Worm (Caenorhabditis elegans) whole organism, late embryonic: ENCODE results near the gene F15A8.1.
A peak's percentile ranks its signal among the peaks of the same experiment; 100 is the strongest.

Source experiments
- F13H6.1 ChIP-seq: sonication (generic microtip); optimal IDR thresholded peaks from 2 replicates; lab custom pipeline; 2016; ENCODE audit warnings: missing genetic modification characterization, missing compliant biosample characterization
- K02D7.2 ChIP-seq: sonication (generic microtip); optimal IDR thresholded peaks from 2 replicates; lab custom pipeline; 2017; ENCODE audit warnings: mild to moderate bottlenecking, missing genetic modification characterization, missing compliant biosample characterization
- K09A11.1 ChIP-seq: sonication (generic microtip); optimal IDR thresholded peaks from 2 replicates; lab custom pipeline; 2017; ENCODE audit warnings: antibody characterized with exemption, mild to moderate bottlenecking, missing genetic modification characterization, missing compliant biosample characterization; ENCODE audit not compliant: insufficient read depth
- T23F11.4 ChIP-seq: fragments of 200-800 bp; sonication (Bioruptor generic); optimal IDR thresholded peaks from 2 replicates; lab custom pipeline; 2018; ENCODE audit warnings: mild to moderate bottlenecking, missing genetic modification characterization, missing compliant biosample characterization
- Y22D7AL.16 ChIP-seq: sonication (generic microtip); optimal IDR thresholded peaks from 2 replicates; lab custom pipeline; 2016; ENCODE audit warnings: missing genetic modification characterization, missing compliant biosample characterization
- ahr-1 ChIP-seq: sonication (generic microtip); optimal IDR thresholded peaks from 2 replicates; lab custom pipeline; 2016; ENCODE audit warnings: missing genetic modification characterization, missing compliant biosample characterization
- ceh-18 ChIP-seq: sonication (generic microtip); optimal IDR thresholded peaks from 2 replicates; lab custom pipeline; 2016; ENCODE audit warnings: missing genetic modification characterization, missing compliant biosample characterization
- ceh-19 ChIP-seq: fragments of 200-800 bp; sonication (Bioruptor generic); optimal IDR thresholded peaks from 2 replicates; lab custom pipeline; 2018; ENCODE audit warnings: mild to moderate bottlenecking, missing genetic modification characterization, missing compliant biosample characterization
- ceh-2 ChIP-seq: sonication (generic microtip); optimal IDR thresholded peaks from 2 replicates; lab custom pipeline; 2016; ENCODE audit warnings: missing genotype, missing genetic modification characterization, missing compliant biosample characterization
- ceh-22 ChIP-seq: sonication (generic microtip); optimal IDR thresholded peaks from 2 replicates; lab custom pipeline; 2017; ENCODE audit warnings: missing biosample characterization, missing genetic modification characterization
- ceh-31 ChIP-seq: sonication (generic microtip); optimal IDR thresholded peaks from 2 replicates; lab custom pipeline; 2016; ENCODE audit warnings: missing genetic modification characterization, missing compliant biosample characterization
- ceh-34 ChIP-seq: sonication (generic microtip); optimal IDR thresholded peaks from 2 replicates; lab custom pipeline; 2016; ENCODE audit warnings: mild to moderate bottlenecking, missing genetic modification characterization, missing compliant biosample characterization
- ceh-6 ChIP-seq: fragments of 200-800 bp; sonication (Bioruptor generic); optimal IDR thresholded peaks from 2 replicates; lab custom pipeline; 2018; ENCODE audit warnings: mild to moderate bottlenecking, missing genetic modification characterization, missing compliant biosample characterization
- che-1 ChIP-seq: sonication (generic microtip); optimal IDR thresholded peaks from 2 replicates; lab custom pipeline; 2016; ENCODE audit warnings: mild to moderate bottlenecking, missing genetic modification characterization, missing compliant biosample characterization
- dmd-4 ChIP-seq: sonication (generic microtip); optimal IDR thresholded peaks from 2 replicates; lab custom pipeline; 2016; ENCODE audit warnings: borderline replicate concordance, missing genetic modification characterization, missing compliant biosample characterization
- elt-2 ChIP-seq: sonication (generic microtip); optimal IDR thresholded peaks from 2 replicates; lab custom pipeline; 2016; ENCODE audit warnings: missing genetic modification reagents, missing genetic modification characterization, missing compliant biosample characterization
- eyg-1 ChIP-seq: sonication (generic microtip); optimal IDR thresholded peaks from 2 replicates; lab custom pipeline; 2016; ENCODE audit warnings: missing genotype, missing genetic modification characterization, missing compliant biosample characterization
- fkh-10 ChIP-seq: fragments of 150-350 bp; optimal IDR thresholded peaks from 2 replicates; lab custom pipeline; 2014; ENCODE audit warnings: missing biosample characterization, missing genetic modification reagents, missing genetic modification characterization
- gmeb-2 ChIP-seq: sonication (generic microtip); optimal IDR thresholded peaks from 2 replicates; lab custom pipeline; 2016; ENCODE audit warnings: missing genetic modification characterization, inconsistent platforms, missing compliant biosample characterization
- hlh-6 ChIP-seq: sonication (generic microtip); optimal IDR thresholded peaks from 2 replicates; lab custom pipeline; 2016; ENCODE audit warnings: missing genotype, missing genetic modification characterization, missing compliant biosample characterization
- lim-6 ChIP-seq: sonication (generic microtip); optimal IDR thresholded peaks from 2 replicates; lab custom pipeline; 2016; ENCODE audit warnings: missing genetic modification characterization, missing compliant biosample characterization
- lin-11 ChIP-seq: fragments of 200-800 bp; sonication (Bioruptor generic); optimal IDR thresholded peaks from 2 replicates; lab custom pipeline; 2018; ENCODE audit warnings: mild to moderate bottlenecking, missing genetic modification characterization, missing compliant biosample characterization
- nfya-1 ChIP-seq: sonication (generic microtip); optimal IDR thresholded peaks from 2 replicates; lab custom pipeline; 2017; ENCODE audit warnings: missing genetic modification characterization, mild to moderate bottlenecking, missing compliant biosample characterization, antibody characterized with exemption, moderate library complexity
- nhr-11 ChIP-seq: fragments of 150-350 bp; optimal IDR thresholded peaks from 2 replicates; lab custom pipeline; 2014; ENCODE audit warnings: missing biosample characterization, missing genetic modification characterization
- npax-4 ChIP-seq: sonication (generic microtip); optimal IDR thresholded peaks from 2 replicates; lab custom pipeline; 2016; ENCODE audit warnings: missing genetic modification characterization, missing compliant biosample characterization
- odd-2 ChIP-seq: sonication (generic microtip); optimal IDR thresholded peaks from 2 replicates; lab custom pipeline; 2017; ENCODE audit warnings: antibody characterized with exemption, mild to moderate bottlenecking, missing genetic modification characterization, missing compliant biosample characterization
- pax-1 ChIP-seq: fragments of 150-350 bp; optimal IDR thresholded peaks from 2 replicates; lab custom pipeline; 2014; ENCODE audit warnings: missing biosample characterization, missing genetic modification characterization
- pha-2 ChIP-seq: sonication (generic microtip); optimal IDR thresholded peaks from 2 replicates; lab custom pipeline; 2017; ENCODE audit warnings: mild to moderate bottlenecking, missing genetic modification characterization, missing compliant biosample characterization
- ref-2 ChIP-seq: sonication (generic microtip); optimal IDR thresholded peaks from 2 replicates; lab custom pipeline; 2016; ENCODE audit warnings: missing genetic modification characterization, missing compliant biosample characterization
- rnt-1 ChIP-seq: sonication (generic microtip); optimal IDR thresholded peaks from 2 replicates; lab custom pipeline; 2016; ENCODE audit warnings: missing genetic modification characterization, missing compliant biosample characterization
- sox-2 ChIP-seq: fragments of 200-800 bp; sonication (Bioruptor generic); IDR thresholded peaks from 2 replicates; pipeline ENCODE4 v1.3.6; 2022; ENCODE audit warnings: missing genetic modification reagents, missing genetic modification characterization, missing compliant biosample characterization
- sox-4 ChIP-seq: sonication (generic microtip); optimal IDR thresholded peaks from 2 replicates; lab custom pipeline; 2017; ENCODE audit warnings: mild to moderate bottlenecking, missing genetic modification characterization, inconsistent platforms, missing compliant biosample characterization
- syd-9 ChIP-seq: sonication (generic microtip); optimal IDR thresholded peaks from 2 replicates; lab custom pipeline; 2016; ENCODE audit warnings: mild to moderate bottlenecking, missing genetic modification characterization, moderate library complexity, missing compliant biosample characterization
- tbx-2 ChIP-seq: sonication (generic microtip); optimal IDR thresholded peaks from 2 replicates; lab custom pipeline; 2016; ENCODE audit warnings: missing genetic modification characterization, missing compliant biosample characterization
- ttx-3 ChIP-seq: sonication (generic microtip); optimal IDR thresholded peaks from 2 replicates; lab custom pipeline; 2016; ENCODE audit warnings: missing genetic modification reagents, missing genetic modification characterization, missing compliant biosample characterization
- unc-3 ChIP-seq, 2 experiments: fragments of 200-800 bp in 1 of 2; sonication (Bioruptor generic) in 1 of 2; sonication (generic microtip) in 1 of 2; conservative IDR thresholded peaks in 1 of 2; optimal IDR thresholded peaks in 1 of 2; 2 replicates each; pipeline versions ENCODE4 v1.3.6 to Lab custom; 2016 to 2022; ENCODE audit warnings: missing compliant biosample characterization in 2 of 2, missing genetic modification characterization in 2 of 2, missing genetic modification reagents in 1 of 2
- unc-86 ChIP-seq: sonication (generic microtip); optimal IDR thresholded peaks from 2 replicates; lab custom pipeline; 2016; ENCODE audit warnings: missing genetic modification characterization, missing compliant biosample characterization
- zip-5 ChIP-seq: sonication (generic microtip); optimal IDR thresholded peaks from 2 replicates; lab custom pipeline; 2016; ENCODE audit warnings: missing genetic modification characterization, missing compliant biosample characterization

The F15A8.1 gene

DNA sequence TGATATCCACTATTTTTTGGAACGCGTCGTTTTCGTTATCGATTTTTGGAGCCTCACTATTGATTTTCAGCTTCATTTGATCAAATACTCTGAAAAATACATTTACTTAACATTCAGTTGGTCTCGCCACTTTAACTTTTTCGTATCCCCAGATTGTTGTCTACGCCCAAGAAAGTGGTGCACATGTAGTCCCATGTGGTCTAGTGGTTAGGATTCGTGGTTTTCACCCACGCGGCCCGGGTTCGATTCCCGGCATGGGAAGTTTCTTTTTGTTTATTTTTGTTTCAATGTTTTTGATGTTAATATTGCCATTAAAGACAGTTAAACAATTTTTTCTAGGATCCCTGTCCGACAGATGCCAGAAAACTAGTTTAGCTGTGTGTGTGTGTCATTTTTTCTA lies 3.3 kb downstream of the F15A8.1 start (continued):
- TF ChIP-seq ceh-2 (tag; lab: Kevin White, UChicago): peak; percentile 30
- peak; percentile 50 for TF ChIP-seq lin-11
- TF ChIP-seq K02D7.2 (tag; lab: Kevin White, UChicago): peak; percentile 55
- peak; percentile 53 for TF ChIP-seq ttx-3 (tag; lab: Kevin White, UChicago)
- TF ChIP-seq sox-4: peak; percentile 66
- TF ChIP-seq nhr-11 (tag; lab: Kevin White, UChicago): no peak
- peak; percentile 58 for TF ChIP-seq ref-2 (tag; lab: Kevin White, UChicago)
- TF ChIP-seq ceh-22: no peak
- TF ChIP-seq tbx-2 (tag; lab: Kevin White, UChicago): no peak
- TF ChIP-seq ahr-1 (tag; lab: Kevin White, UChicago): peak; percentile 32
- no peak for TF ChIP-seq eyg-1 (tag; lab: Kevin White, UChicago)
- no peak for TF ChIP-seq pha-2 (tag; lab: Kevin White, UChicago)
- no peak for TF ChIP-seq pax-1 (tag; lab: Kevin White, UChicago)
- TF ChIP-seq sox-2: peak; percentile 81
- peak; percentile 48 for TF ChIP-seq T23F11.4 (GFP tag; lab: Kevin White, UChicago)
- no peak for TF ChIP-seq dmd-4 (tag; lab: Kevin White, UChicago)
- no peak for TF ChIP-seq zip-5 (tag; lab: Kevin White, UChicago)
- TF ChIP-seq unc-86: peak; percentile 66
- TF ChIP-seq K09A11.1 (tag; lab: Kevin White, UChicago): peak; percentile 57
- no peak for TF ChIP-seq F13H6.1 (tag; lab: Kevin White, UChicago)
- TF ChIP-seq nfya-1 (tag; lab: Kevin White, UChicago): no peak
- no peak for TF ChIP-seq lim-6
- TF ChIP-seq gmeb-2: peak; percentile 74

DNA sequence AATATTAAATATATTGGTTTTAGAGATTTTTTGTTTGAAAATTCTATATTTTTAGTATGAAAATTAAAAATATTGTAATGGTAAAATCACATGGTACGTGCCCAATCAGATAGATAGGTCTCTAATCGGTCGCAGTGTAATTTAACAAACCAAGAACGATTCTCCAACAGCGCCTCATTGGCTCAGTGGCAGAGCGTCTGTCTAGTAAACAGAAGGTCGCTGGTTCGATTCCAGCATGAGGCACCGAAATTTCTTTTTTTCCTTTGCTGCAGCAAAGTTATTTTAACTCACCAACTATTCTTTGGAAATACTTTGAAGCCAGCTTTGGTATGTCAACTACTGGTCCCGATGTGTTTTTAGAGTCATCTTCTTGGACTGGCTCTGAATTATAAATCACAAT lies 4.1 kb downstream of the F15A8.1 start:
- TF ChIP-seq elt-2 (tag; lab: Kevin White, UChicago) (peak; percentile 15), ceh-6 (GFP tag; lab: Kevin White, UChicago) (peak; percentile 8), ceh-34 (tag; lab: Kevin White, UChicago) (peak; percentile 8), lin-11 (peak; percentile 4), nfya-1 (tag; lab: Kevin White, UChicago) (peak; percentile 7), fkh-10 (GFP tag; lab: Kevin White, UChicago) (no peak), che-1 (peak; percentile 21), pax-1 (tag; lab: Kevin White, UChicago) (no peak)

DNA sequence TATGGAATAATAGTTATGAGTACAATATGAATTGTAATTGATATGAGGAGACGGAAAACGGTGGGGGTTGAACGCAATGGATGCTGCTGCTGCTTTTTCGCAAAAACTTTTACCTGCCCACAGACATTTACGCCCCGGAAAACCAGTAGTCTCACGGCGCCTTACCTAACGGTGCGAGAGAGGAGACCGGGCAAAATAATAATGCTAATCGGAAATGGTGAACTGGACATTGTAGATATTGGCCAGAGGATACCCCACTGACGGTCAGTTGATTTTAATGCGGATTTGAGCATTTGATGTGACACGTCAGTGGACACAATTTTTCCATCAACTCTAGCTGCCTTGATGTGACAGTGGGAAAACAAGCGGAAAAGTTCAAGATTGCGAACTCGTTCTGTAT lies 7.5 kb downstream of the F15A8.1 start, which contains the start of gene mltn-13:
mltn-13 (minus strand) TSS at position 101 of the 400 bp plus-strand sequence.
- TF ChIP-seq npax-4 (tag; lab: Kevin White, UChicago) (no peak), tbx-2 (tag; lab: Kevin White, UChicago) (no peak), ceh-31 (tag; lab: Kevin White, UChicago) (no peak)

DNA sequence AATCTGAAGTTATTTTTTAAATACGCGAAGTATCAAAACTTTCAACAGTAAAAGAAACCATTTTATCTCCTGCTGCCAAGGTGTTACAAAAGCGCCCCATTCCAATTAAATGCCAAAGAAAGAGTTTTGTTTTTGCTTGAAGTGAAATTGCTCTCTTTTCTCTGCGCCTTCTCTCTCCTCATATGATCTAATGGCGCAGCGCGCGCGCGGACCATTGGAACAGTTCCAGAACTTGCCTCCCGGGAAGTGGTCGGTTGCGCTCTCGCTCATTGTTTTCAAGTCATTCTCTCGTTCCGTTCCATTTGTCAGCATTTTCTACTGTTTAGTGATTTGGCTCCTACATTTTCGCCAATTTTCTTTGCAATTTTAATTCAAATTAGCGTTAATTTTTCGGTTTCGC lies 11.2 kb downstream of the F15A8.1 start:
- no peak for TF ChIP-seq ahr-1 (tag; lab: Kevin White, UChicago)
- no peak for TF ChIP-seq zip-5 (tag; lab: Kevin White, UChicago)
- no peak for TF ChIP-seq ceh-18 (tag; lab: Kevin White, UChicago)
- TF ChIP-seq unc-3 (GFP tag; conservative IDR thresholded peaks at IDR 0.05; lab: Robert Waterston, UW): no peak
- no peak for TF ChIP-seq unc-3 (tag; optimal IDR thresholded peaks at IDR 0.05; lab: Kevin White, UChicago)
- no peak for TF ChIP-seq hlh-6
- no peak for TF ChIP-seq gmeb-2
- no peak for TF ChIP-seq Y22D7AL.16
- no peak for TF ChIP-seq ceh-19 (GFP tag; lab: Kevin White, UChicago)
- TF ChIP-seq che-1: no peak
- TF ChIP-seq syd-9 (tag; lab: Kevin White, UChicago): no peak
- no peak for TF ChIP-seq pax-1 (tag; lab: Kevin White, UChicago)
- no peak for TF ChIP-seq rnt-1 (tag; lab: Kevin White, UChicago)
- no peak for TF ChIP-seq odd-2
- no peak for TF ChIP-seq K09A11.1 (tag; lab: Kevin White, UChicago)
